Worm (Caenorhabditis elegans) whole organism, late embryonic: ENCODE measurements around the gene gmeb-3.
A peak's percentile ranks its signal among the peaks of the same experiment; 100 is the strongest.

Experiments
- C08G9.2 ChIP-seq: sonication (generic microtip); optimal IDR thresholded peaks from 2 replicates; lab custom pipeline; 2016; ENCODE audit warnings: mild to moderate bottlenecking, missing genetic modification characterization, moderate library complexity, missing compliant biosample characterization
- K02D7.2 ChIP-seq: sonication (generic microtip); optimal IDR thresholded peaks from 2 replicates; lab custom pipeline; 2017; ENCODE audit warnings: mild to moderate bottlenecking, missing genetic modification characterization, missing compliant biosample characterization
- K09A11.1 ChIP-seq: sonication (generic microtip); optimal IDR thresholded peaks from 2 replicates; lab custom pipeline; 2017; ENCODE audit warnings: antibody characterized with exemption, mild to moderate bottlenecking, missing genetic modification characterization, missing compliant biosample characterization; ENCODE audit not compliant: insufficient read depth
- Y22D7AL.16 ChIP-seq: sonication (generic microtip); optimal IDR thresholded peaks from 2 replicates; lab custom pipeline; 2016; ENCODE audit warnings: missing genetic modification characterization, missing compliant biosample characterization
- ama-1 ChIP-seq: fragments of 150-350 bp; optimal IDR thresholded peaks from 2 replicates; lab custom pipeline; 2014
- ceh-14 ChIP-seq: sonication (generic microtip); optimal IDR thresholded peaks from 2 replicates; lab custom pipeline; 2016; ENCODE audit warnings: missing genotype, missing genetic modification characterization, missing compliant biosample characterization
- ceh-2 ChIP-seq: sonication (generic microtip); optimal IDR thresholded peaks from 2 replicates; lab custom pipeline; 2016; ENCODE audit warnings: missing genotype, missing genetic modification characterization, missing compliant biosample characterization
- ceh-22 ChIP-seq: sonication (generic microtip); optimal IDR thresholded peaks from 2 replicates; lab custom pipeline; 2017; ENCODE audit warnings: missing biosample characterization, missing genetic modification characterization
- ceh-30 ChIP-seq: fragments of 150-350 bp; optimal IDR thresholded peaks from 2 replicates; lab custom pipeline; 2014; ENCODE audit warnings: missing biosample characterization, missing genetic modification characterization
- ceh-31 ChIP-seq: sonication (generic microtip); optimal IDR thresholded peaks from 2 replicates; lab custom pipeline; 2016; ENCODE audit warnings: missing genetic modification characterization, missing compliant biosample characterization
- ceh-34 ChIP-seq: sonication (generic microtip); optimal IDR thresholded peaks from 2 replicates; lab custom pipeline; 2016; ENCODE audit warnings: mild to moderate bottlenecking, missing genetic modification characterization, missing compliant biosample characterization
- ceh-45 ChIP-seq: fragments of 200-800 bp; sonication (Bioruptor generic); IDR thresholded peaks from 2 replicates; pipeline ENCODE4 v1.3.6; 2022; ENCODE audit warnings: missing genetic modification reagents, missing genetic modification characterization, missing compliant biosample characterization
- ceh-6 ChIP-seq: fragments of 200-800 bp; sonication (Bioruptor generic); optimal IDR thresholded peaks from 2 replicates; lab custom pipeline; 2018; ENCODE audit warnings: mild to moderate bottlenecking, missing genetic modification characterization, missing compliant biosample characterization
- elt-4 ChIP-seq: sonication (generic microtip); optimal IDR thresholded peaks from 2 replicates; lab custom pipeline; 2016; ENCODE audit warnings: missing genetic modification characterization, missing compliant biosample characterization
- ets-4 ChIP-seq: sonication (generic microtip); optimal IDR thresholded peaks from 2 replicates; lab custom pipeline; 2016; ENCODE audit warnings: missing genetic modification characterization, missing compliant biosample characterization
- eyg-1 ChIP-seq: sonication (generic microtip); optimal IDR thresholded peaks from 2 replicates; lab custom pipeline; 2016; ENCODE audit warnings: missing genotype, missing genetic modification characterization, missing compliant biosample characterization
- fax-1 ChIP-seq: sonication (generic microtip); optimal IDR thresholded peaks from 2 replicates; lab custom pipeline; 2016; ENCODE audit warnings: missing genotype, missing genetic modification characterization, missing compliant biosample characterization
- fkh-10 ChIP-seq: fragments of 150-350 bp; optimal IDR thresholded peaks from 2 replicates; lab custom pipeline; 2014; ENCODE audit warnings: missing biosample characterization, missing genetic modification reagents, missing genetic modification characterization
- fkh-6 ChIP-seq: sonication (generic microtip); optimal IDR thresholded peaks from 2 replicates; lab custom pipeline; 2016; ENCODE audit warnings: missing genetic modification characterization, missing compliant biosample characterization
- gmeb-2 ChIP-seq: sonication (generic microtip); optimal IDR thresholded peaks from 2 replicates; lab custom pipeline; 2016; ENCODE audit warnings: missing genetic modification characterization, inconsistent platforms, missing compliant biosample characterization
- hlh-15 ChIP-seq: sonication (generic microtip); optimal IDR thresholded peaks from 2 replicates; lab custom pipeline; 2016; ENCODE audit warnings: missing genetic modification characterization, missing compliant biosample characterization
- hlh-30 ChIP-seq: sonication (generic microtip); optimal IDR thresholded peaks from 2 replicates; lab custom pipeline; 2017; ENCODE audit warnings: antibody characterized with exemption, missing genetic modification characterization, missing compliant biosample characterization; ENCODE audit not compliant: insufficient read depth
- hlh-6 ChIP-seq: sonication (generic microtip); optimal IDR thresholded peaks from 2 replicates; lab custom pipeline; 2016; ENCODE audit warnings: missing genotype, missing genetic modification characterization, missing compliant biosample characterization
- lim-6 ChIP-seq: sonication (generic microtip); optimal IDR thresholded peaks from 2 replicates; lab custom pipeline; 2016; ENCODE audit warnings: missing genetic modification characterization, missing compliant biosample characterization
- lin-11 ChIP-seq: fragments of 200-800 bp; sonication (Bioruptor generic); optimal IDR thresholded peaks from 2 replicates; lab custom pipeline; 2018; ENCODE audit warnings: mild to moderate bottlenecking, missing genetic modification characterization, missing compliant biosample characterization
- madf-2 ChIP-seq: sonication (generic microtip); optimal IDR thresholded peaks from 2 replicates; lab custom pipeline; 2017; ENCODE audit warnings: missing genetic modification characterization, missing compliant biosample characterization
- nfya-1 ChIP-seq: sonication (generic microtip); optimal IDR thresholded peaks from 2 replicates; lab custom pipeline; 2017; ENCODE audit warnings: missing genetic modification characterization, mild to moderate bottlenecking, missing compliant biosample characterization, antibody characterized with exemption, moderate library complexity
- nhr-232 ChIP-seq: sonication (generic microtip); optimal IDR thresholded peaks from 2 replicates; lab custom pipeline; 2016; ENCODE audit warnings: missing genetic modification characterization, missing compliant biosample characterization
- odd-2 ChIP-seq: sonication (generic microtip); optimal IDR thresholded peaks from 2 replicates; lab custom pipeline; 2017; ENCODE audit warnings: antibody characterized with exemption, mild to moderate bottlenecking, missing genetic modification characterization, missing compliant biosample characterization
- pag-3 ChIP-seq: sonication (generic microtip); optimal IDR thresholded peaks from 2 replicates; lab custom pipeline; 2016; ENCODE audit warnings: missing compliant biosample characterization, missing genetic modification characterization, borderline replicate concordance
- pat-9 ChIP-seq: fragments of 200-800 bp; sonication (Bioruptor generic); optimal IDR thresholded peaks from 2 replicates; lab custom pipeline; 2018; ENCODE audit warnings: mild to moderate bottlenecking, missing genetic modification characterization, moderate library complexity, missing compliant biosample characterization
- pax-1 ChIP-seq: fragments of 150-350 bp; optimal IDR thresholded peaks from 2 replicates; lab custom pipeline; 2014; ENCODE audit warnings: missing biosample characterization, missing genetic modification characterization
- pha-2 ChIP-seq: sonication (generic microtip); optimal IDR thresholded peaks from 2 replicates; lab custom pipeline; 2017; ENCODE audit warnings: mild to moderate bottlenecking, missing genetic modification characterization, missing compliant biosample characterization
- pha-4 ChIP-seq: fragments of 150-350 bp; optimal IDR thresholded peaks from 2 replicates; lab custom pipeline; 2018; ENCODE audit warnings: missing biosample characterization, missing genetic modification reagents, missing genetic modification characterization
- pqm-1 ChIP-seq: sonication (generic microtip); optimal IDR thresholded peaks from 2 replicates; lab custom pipeline; 2016; ENCODE audit warnings: missing genetic modification characterization, missing compliant biosample characterization
- ref-2 ChIP-seq: sonication (generic microtip); optimal IDR thresholded peaks from 2 replicates; lab custom pipeline; 2016; ENCODE audit warnings: missing genetic modification characterization, missing compliant biosample characterization
- rnt-1 ChIP-seq: sonication (generic microtip); optimal IDR thresholded peaks from 2 replicates; lab custom pipeline; 2016; ENCODE audit warnings: missing genetic modification characterization, missing compliant biosample characterization
- sdc-2 ChIP-seq: sonication (generic microtip); optimal IDR thresholded peaks from 2 replicates; lab custom pipeline; 2016; ENCODE audit warnings: missing genotype, missing genetic modification characterization, missing compliant biosample characterization
- syd-9 ChIP-seq: sonication (generic microtip); optimal IDR thresholded peaks from 2 replicates; lab custom pipeline; 2016; ENCODE audit warnings: mild to moderate bottlenecking, missing genetic modification characterization, moderate library complexity, missing compliant biosample characterization
- tbx-7 ChIP-seq: sonication (generic microtip); optimal IDR thresholded peaks from 2 replicates; lab custom pipeline; 2016; ENCODE audit warnings: missing genotype, missing genetic modification characterization, missing compliant biosample characterization
- unc-3 ChIP-seq, 2 experiments: fragments of 200-800 bp in 1 of 2; sonication (Bioruptor generic) in 1 of 2; sonication (generic microtip) in 1 of 2; conservative IDR thresholded peaks in 1 of 2; optimal IDR thresholded peaks in 1 of 2; 2 replicates each; pipeline versions ENCODE4 v1.3.6 to Lab custom; 2016 to 2022; ENCODE audit warnings: missing compliant biosample characterization in 2 of 2, missing genetic modification characterization in 2 of 2, missing genetic modification reagents in 1 of 2
- unc-42 ChIP-seq: sonication (generic microtip); optimal IDR thresholded peaks from 2 replicates; lab custom pipeline; 2016; ENCODE audit warnings: missing genotype, missing genetic modification characterization, missing compliant biosample characterization
- unc-86 ChIP-seq: sonication (generic microtip); optimal IDR thresholded peaks from 2 replicates; lab custom pipeline; 2016; ENCODE audit warnings: missing genetic modification characterization, missing compliant biosample characterization
- zip-5 ChIP-seq: sonication (generic microtip); optimal IDR thresholded peaks from 2 replicates; lab custom pipeline; 2016; ENCODE audit warnings: missing genetic modification characterization, missing compliant biosample characterization

The gmeb-3 gene

DNA sequence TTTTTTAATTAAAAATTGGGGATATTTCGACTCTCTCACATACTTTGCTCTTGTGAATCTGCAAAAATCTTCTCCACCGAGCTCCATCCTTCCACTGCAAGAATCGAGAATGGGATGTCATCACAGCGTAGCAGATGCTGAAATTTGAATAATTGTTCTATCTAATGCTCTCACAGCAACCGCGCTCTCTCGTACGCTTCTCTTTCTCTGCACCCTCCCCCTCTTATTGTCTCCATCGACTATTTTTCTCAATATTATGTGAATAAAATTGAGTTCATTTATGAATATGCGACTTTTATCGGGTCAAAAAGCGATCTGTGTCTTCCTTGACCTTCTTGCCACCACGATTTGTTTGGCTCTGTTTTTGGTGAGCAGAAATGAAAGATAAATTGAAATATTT lies 34.3 kb upstream of the gmeb-3 start, which contains the start of gene F34D10.3:
F34D10.3 (plus strand) TSS at position 249 of the 400 bp plus-strand sequence.
- no peak for TF ChIP-seq ceh-45 (GFP tag; lab: Robert Waterston, UW)
- no peak for TF ChIP-seq unc-86
- no peak for TF ChIP-seq ceh-34
- no peak for TF ChIP-seq pat-9
- TF ChIP-seq unc-42 (tag; lab: Kevin White, UChicago) = peak; percentile 1

ce11 chrIII:3734990-3735389 lies 33.3 kb upstream of the gmeb-3 start, which contains the start of gene evl-18:
Gene evl-18 (minus strand): TSS chrIII:3735039.
- TF ChIP-seq zip-5 (tag; lab: Kevin White, UChicago) = no peak
- TF ChIP-seq rnt-1 (tag; lab: Kevin White, UChicago) = no peak
- TF ChIP-seq eyg-1 (tag; lab: Kevin White, UChicago) = no peak
- TF ChIP-seq K09A11.1 (tag; lab: Kevin White, UChicago) = no peak
- no peak for TF ChIP-seq pax-1 (tag; lab: Kevin White, UChicago)
- no peak for TF ChIP-seq pqm-1 (tag; lab: Kevin White, UChicago)
- TF ChIP-seq gmeb-2 (tag; lab: Kevin White, UChicago) = no peak
- no peak for TF ChIP-seq hlh-15 (tag; lab: Kevin White, UChicago)
- no peak for TF ChIP-seq ceh-14 (tag; lab: Kevin White, UChicago)
- TF ChIP-seq hlh-6 (tag; lab: Kevin White, UChicago) = no peak
- no peak for TF ChIP-seq fax-1 (tag; lab: Kevin White, UChicago)
- TF ChIP-seq ref-2 (tag; lab: Kevin White, UChicago) = no peak
- no peak for TF ChIP-seq fkh-6 (tag; lab: Kevin White, UChicago)
- no peak for TF ChIP-seq sdc-2 (tag; lab: Kevin White, UChicago)
- TF ChIP-seq unc-42 (tag; lab: Kevin White, UChicago) = no peak
- no peak for TF ChIP-seq nfya-1 (tag; lab: Kevin White, UChicago)
- no peak for TF ChIP-seq odd-2 (tag; lab: Kevin White, UChicago)

ce11 chrIII:3735509-3736255 lies 32.6 kb upstream of the gmeb-3 start:
- TF ChIP-seq ceh-30 (tag; lab: Kevin White, UChicago) = no peak
- no peak for TF ChIP-seq ceh-45 (GFP tag; lab: Robert Waterston, UW)
- no peak for TF ChIP-seq nhr-232
- no peak for TF ChIP-seq lim-6 (tag; lab: Kevin White, UChicago)
- peak; percentile 6 for TF ChIP-seq ceh-31 (tag; lab: Kevin White, UChicago)
- no peak for TF ChIP-seq syd-9
- no peak for TF ChIP-seq lin-11 (tag; lab: Kevin White, UChicago)
- no peak for TF ChIP-seq pag-3 (tag; lab: Kevin White, UChicago)
- TF ChIP-seq hlh-30 (tag; lab: Kevin White, UChicago) = peak; percentile 69
- no peak for TF ChIP-seq hlh-15 (tag; lab: Kevin White, UChicago)
- no peak for TF ChIP-seq sdc-2 (tag; lab: Kevin White, UChicago)
- TF ChIP-seq fkh-10 (GFP tag; lab: Kevin White, UChicago) = no peak
- TF ChIP-seq pha-2 = no peak
- no peak for TF ChIP-seq madf-2 (tag; lab: Kevin White, UChicago)
- TF ChIP-seq ets-4 (tag; lab: Kevin White, UChicago) = no peak
- no peak for TF ChIP-seq ceh-22 (tag; lab: Kevin White, UChicago)
- TF ChIP-seq, all 69 proteins: peak for 2

DNA sequence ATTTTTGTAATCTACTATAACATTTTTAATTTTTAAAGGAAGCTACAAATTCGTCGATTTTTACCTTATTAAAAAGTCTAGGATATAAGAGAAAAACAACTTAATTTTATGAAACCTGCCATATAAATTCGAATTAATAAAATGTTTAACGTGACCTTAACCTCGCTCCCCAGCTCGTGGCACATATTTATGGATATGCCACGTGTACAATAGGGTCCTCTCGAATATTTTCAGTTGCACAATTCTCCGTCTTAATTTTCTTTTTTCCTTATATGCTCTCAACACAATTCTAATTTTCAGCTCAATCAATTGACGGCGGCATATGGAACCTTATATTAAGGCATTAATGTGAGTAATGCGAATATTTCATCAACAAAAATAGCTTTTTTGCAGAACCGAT lies 32.0 kb upstream of the gmeb-3 start, which contains the start of gene F34D10.4:
F34D10.4 (plus strand) TSS at position 301 of the 400 bp plus-strand sequence.
- TF ChIP-seq C08G9.2 (tag; lab: Kevin White, UChicago) = no peak
- TF ChIP-seq Y22D7AL.16 (tag; lab: Kevin White, UChicago) = no peak
- no peak for TF ChIP-seq pha-4 (tag; lab: Kevin White, UChicago)
- no peak for TF ChIP-seq syd-9
- TF ChIP-seq K02D7.2 = no peak
- no peak for TF ChIP-seq unc-86
- no peak for TF ChIP-seq ceh-6 (GFP tag; lab: Kevin White, UChicago)
- no peak for TF ChIP-seq unc-3 (GFP tag; conservative IDR thresholded peaks at IDR 0.05; lab: Robert Waterston, UW)
- no peak for TF ChIP-seq unc-3 (tag; optimal IDR thresholded peaks at IDR 0.05; lab: Kevin White, UChicago)
- TF ChIP-seq hlh-15 (tag; lab: Kevin White, UChicago) = no peak
- TF ChIP-seq lin-11 (tag; lab: Kevin White, UChicago) = no peak
- no peak for TF ChIP-seq eyg-1 (tag; lab: Kevin White, UChicago)
- TF ChIP-seq tbx-7 (tag; lab: Kevin White, UChicago) = no peak
- TF ChIP-seq ama-1 = no peak
- no peak for TF ChIP-seq elt-4 (tag; lab: Kevin White, UChicago)
- no peak for TF ChIP-seq ceh-2 (tag; lab: Kevin White, UChicago)
- TF ChIP-seq madf-2 (tag; lab: Kevin White, UChicago) = no peak
